Fruit fly (Drosophila melanogaster) whole organism: Measurements from ENCODE around the gene Obp19c.

Experiments used
- CG8478 ChIP-seq: fragments of >200 bp; optimal IDR thresholded peaks from 2 replicates; lab custom pipeline; 2018; ENCODE audit warnings: inconsistent platforms
- Dll ChIP-seq: fragments of >200 bp; optimal IDR thresholded peaks from 2 replicates; lab custom pipeline; 2017
- EcR ChIP-seq, 2 experiments: fragments of >200 bp; optimal IDR thresholded peaks; 2 replicates each; lab custom pipeline; 2017; ENCODE audit warnings: missing biosample characterization in 2 of 2, missing genetic modification characterization in 2 of 2, missing genetic modification reagents in 2 of 2
- pan ChIP-seq: fragments of >200 bp; optimal IDR thresholded peaks from 2 replicates; lab custom pipeline; 2017
- psq ChIP-seq: fragments of >200 bp; optimal IDR thresholded peaks from 2 replicates; lab custom pipeline; 2017
- usp ChIP-seq: fragments of >200 bp; optimal IDR thresholded peaks from 2 replicates; lab custom pipeline; 2017; ENCODE audit warnings: missing biosample characterization, missing genetic modification characterization, mixed read lengths

DNA sequence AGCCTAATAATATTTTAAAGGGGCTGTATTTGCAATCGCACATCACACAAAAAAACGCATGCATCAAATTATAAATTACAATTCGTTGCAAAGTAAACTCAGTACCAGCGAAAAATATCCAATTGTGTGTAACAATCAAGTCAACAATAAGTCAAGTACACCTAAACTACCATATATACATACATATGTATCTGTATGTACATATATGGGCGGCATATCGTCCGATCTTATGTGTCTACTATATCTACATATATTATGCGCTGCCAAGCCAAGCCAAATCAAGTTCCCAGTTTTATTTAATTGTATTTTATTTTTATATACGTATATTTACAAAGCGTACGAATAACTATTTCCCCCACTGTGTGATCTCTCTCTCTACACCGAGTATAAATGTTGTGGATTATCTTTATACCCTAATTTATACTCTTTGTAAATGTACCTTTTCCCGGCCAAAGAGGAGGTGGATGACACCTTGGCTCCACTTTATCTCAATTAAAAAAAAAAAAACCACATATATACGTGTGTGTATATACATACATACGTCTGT, 47.7 kb upstream of the Obp19c start:
- TF ChIP-seq Dll (lab: Kevin White, UChicago) (no peak), CG8478 (lab: Kevin White, UChicago) (no peak), pan (lab: Kevin White, UChicago) (no peak), usp (GFP tag; lab: Kevin White, UChicago) (no peak), psq (lab: Kevin White, UChicago) (no peak), EcR (GFP tag; optimal IDR thresholded peaks at IDR 0.05; lab: Kevin White, UChicago) (no peak)
